Fruit fly (Drosophila melanogaster): Measurements from ENCODE around the gene CG33946.
A peak's percentile ranks its signal among the peaks of the same experiment; 100 is the strongest.

CG33946 gene

DNA sequence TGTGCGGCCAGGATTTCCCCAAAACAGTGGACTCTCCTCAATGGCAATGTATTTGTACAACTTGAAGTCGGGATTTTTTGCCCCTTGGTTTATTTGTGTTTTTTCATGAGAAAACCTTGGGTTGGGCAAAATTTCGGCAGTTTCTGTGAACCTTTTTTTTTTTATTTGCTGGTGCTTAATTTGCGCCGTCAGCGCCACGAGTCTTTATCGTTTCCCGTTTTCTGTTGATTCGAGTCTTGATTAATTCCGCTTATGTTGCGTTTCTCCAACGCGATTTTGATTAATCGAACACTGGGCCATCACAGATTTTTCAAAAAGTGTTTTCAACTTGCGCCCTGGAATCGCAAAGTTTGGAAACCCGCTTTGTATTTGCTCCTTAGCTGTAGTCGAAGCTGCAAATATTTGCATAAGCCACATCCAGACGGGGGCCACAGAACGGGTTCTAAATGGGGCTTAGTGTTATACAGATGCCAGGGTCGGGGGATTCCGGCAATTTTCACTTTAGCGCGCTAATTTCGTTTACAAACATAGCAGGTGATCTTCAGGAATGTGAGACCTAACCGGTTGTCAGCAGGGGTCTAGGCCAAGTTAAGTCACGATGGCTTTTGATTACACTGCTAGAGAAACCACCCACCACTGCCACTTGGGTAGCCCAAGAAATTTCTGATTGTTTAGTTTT is 34.2 kb downstream of the CG33946 start:
- TF ChIP-seq psq (GFP tag; optimal IDR thresholded peaks at IDR 0.05), result no peak
- TF ChIP-seq Rel (GFP tag; optimal IDR thresholded peaks at IDR 0.05), result no peak
- TF ChIP-seq Rel (tag; optimal IDR thresholded peaks at IDR 0.05), result peak; percentile 74

DNA sequence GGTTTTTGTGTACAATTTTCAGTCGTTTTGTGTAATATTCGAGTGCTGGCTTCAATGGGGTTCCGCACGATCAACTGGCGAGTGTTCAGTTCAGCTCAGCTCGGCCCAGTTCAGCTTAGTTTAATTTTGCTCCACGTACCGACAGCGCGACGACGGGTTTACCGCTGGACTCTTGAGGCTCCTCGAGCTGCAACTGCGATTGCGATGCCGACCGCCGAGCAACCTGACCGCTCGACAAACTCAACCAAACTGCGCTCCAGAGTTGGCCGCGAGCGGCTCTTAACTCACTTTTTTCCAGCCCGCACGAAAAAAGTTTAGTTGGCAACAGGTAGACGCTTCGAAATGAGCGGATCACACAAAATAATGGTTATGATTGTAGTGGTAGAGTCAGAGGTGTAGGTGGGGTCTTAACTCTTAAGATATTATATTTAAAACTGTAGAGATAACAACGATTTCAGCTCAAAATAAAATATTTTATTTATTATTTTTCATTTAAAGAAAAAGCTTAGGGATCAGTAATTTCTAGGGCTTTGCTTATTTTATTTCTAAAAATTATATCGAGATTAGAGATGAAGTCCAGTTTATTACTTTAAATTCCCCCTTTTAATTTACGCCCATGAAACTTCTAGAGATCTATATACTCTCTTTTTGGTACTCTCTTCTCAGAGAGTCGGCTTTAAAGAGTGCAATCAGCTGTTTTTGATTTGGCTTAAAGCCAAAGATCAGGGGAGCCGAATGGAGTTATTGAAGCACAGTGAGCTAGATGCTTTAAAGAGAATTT is 36.2 kb downstream of the CG33946 start, which contains the start of gene Best2:
Gene Best2 (minus strand): TSS at position 258 of the 781 bp plus-strand sequence.
- peak; percentile 91 for TF ChIP-seq dmrt93B (GFP tag; optimal IDR thresholded peaks at IDR 0.05)
- peak; percentile 93 for TF ChIP-seq psq (GFP tag; optimal IDR thresholded peaks at IDR 0.05)
- TF ChIP-seq HLH106 (tag; optimal IDR thresholded peaks at IDR 0.05), result peak; percentile 97
- TF ChIP-seq woc (GFP tag; optimal IDR thresholded peaks at IDR 0.05), result peak; percentile 90
- peak; percentile 97 for TF ChIP-seq h (GFP tag; optimal IDR thresholded peaks at IDR 0.05)
- TF ChIP-seq OdsH (GFP tag; optimal IDR thresholded peaks at IDR 0.05), result peak; percentile 96
- TF ChIP-seq N (GFP tag; optimal IDR thresholded peaks at IDR 0.05), result no peak
- peak; percentile 95 for TF ChIP-seq ey (GFP tag; optimal IDR thresholded peaks at IDR 0.05)
- TF ChIP-seq Hnf4 (GFP tag; optimal IDR thresholded peaks at IDR 0.05), result peak; percentile 90
- TF ChIP-seq foxo (GFP tag; optimal IDR thresholded peaks at IDR 0.05), result peak in 1 of 2 experiments; percentile 96
- TF ChIP-seq GATAd (GFP tag; optimal IDR thresholded peaks at IDR 0.05), result peak; percentile 26
- TF ChIP-seq Mio (GFP tag; optimal IDR thresholded peaks at IDR 0.05), result peak; percentile 20
- no peak for TF ChIP-seq Hr83 (GFP tag; optimal IDR thresholded peaks at IDR 0.05; ENCODE audit: poor library complexity, severe bottlenecking)
- TF ChIP-seq usp (GFP tag; optimal IDR thresholded peaks at IDR 0.05), result no peak
- peak; percentile 77 for TF ChIP-seq dsf (GFP tag; optimal IDR thresholded peaks at IDR 0.05; ENCODE audit: borderline replicate concordance)
- TF ChIP-seq Vsx2 (GFP tag; optimal IDR thresholded peaks at IDR 0.05; ENCODE audit: partially characterized antibody), result no peak
- TF ChIP-seq lola (GFP tag; optimal IDR thresholded peaks at IDR 0.05), result no peak
- TF ChIP-seq jim (GFP tag; optimal IDR thresholded peaks at IDR 0.05), result no peak
- peak in 1 of 2 experiments; percentile 39 for TF ChIP-seq dl (GFP tag; optimal IDR thresholded peaks at IDR 0.05; ENCODE audit: insufficient read depth in 1 of 2, partially characterized antibody in 2 of 2)
- peak; percentile 84 for TF ChIP-seq sage (GFP tag; optimal IDR thresholded peaks at IDR 0.05)
- TF ChIP-seq br (GFP tag; optimal IDR thresholded peaks at IDR 0.05), result peak; percentile 97
- TF ChIP-seq Myc (optimal IDR thresholded peaks at IDR 0.05), result no peak
- peak; percentile 73 for TF ChIP-seq sv (GFP tag; optimal IDR thresholded peaks at IDR 0.05)
- peak; percentile 94 for TF ChIP-seq CG9705 (GFP tag; optimal IDR thresholded peaks at IDR 0.05)
- peak; percentile 7 for TF ChIP-seq Dif (GFP tag; optimal IDR thresholded peaks at IDR 0.05; ENCODE audit: partially characterized antibody)
- peak; percentile 91 for TF ChIP-seq Rel (GFP tag; optimal IDR thresholded peaks at IDR 0.05)
- TF ChIP-seq Rel (tag; optimal IDR thresholded peaks at IDR 0.05), result peak; percentile 82
- peak; percentile 97 for TF ChIP-seq Sp1 (GFP tag; optimal IDR thresholded peaks at IDR 0.05)
- TF ChIP-seq tai (GFP tag; optimal IDR thresholded peaks at IDR 0.05), result peak; percentile 91
- peak; percentile 48 for TF ChIP-seq CG32264 (GFP tag; optimal IDR thresholded peaks at IDR 0.05)
- peak; percentile 91 for TF ChIP-seq brk (GFP tag; optimal IDR thresholded peaks at IDR 0.05)
- TF ChIP-seq rgr (GFP tag; optimal IDR thresholded peaks at IDR 0.05), result peak; percentile 95
- peak; percentile 5 for TF ChIP-seq CrebA (GFP tag; optimal IDR thresholded peaks at IDR 0.05; ENCODE audit: borderline replicate concordance)
- peak; percentile 97 for TF ChIP-seq fru (GFP tag; optimal IDR thresholded peaks at IDR 0.05)
- peak; percentile 85 for TF ChIP-seq Jra (GFP tag; optimal IDR thresholded peaks at IDR 0.05)

DNA sequence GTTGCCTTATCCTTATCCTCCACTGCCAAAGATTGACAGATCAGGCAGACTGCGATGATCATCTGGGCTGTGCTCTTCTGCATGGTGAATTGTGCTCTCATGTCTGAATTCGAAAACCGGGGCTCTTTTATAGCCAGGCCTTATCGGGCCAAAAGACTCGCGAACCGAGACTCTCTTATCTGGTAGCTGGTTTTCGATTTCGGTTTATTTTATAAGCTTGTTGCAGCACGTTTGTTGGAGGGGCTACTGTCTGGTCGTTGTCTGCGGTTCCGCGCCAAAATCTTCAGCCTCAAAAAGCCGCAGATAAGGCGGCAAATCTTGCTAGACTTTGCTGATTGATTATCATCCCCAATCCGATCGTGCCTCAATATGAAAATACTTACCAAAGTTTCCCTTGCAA is 38.3 kb downstream of the CG33946 start, which contains the start of gene CG10163:
Gene CG10163 (minus strand): TSS at position 101 of the 400 bp plus-strand sequence.
- no peak for TF ChIP-seq br (GFP tag; optimal IDR thresholded peaks at IDR 0.05)
- TF ChIP-seq sage (GFP tag; optimal IDR thresholded peaks at IDR 0.05), result no peak
- no peak for TF ChIP-seq Hnf4 (GFP tag; optimal IDR thresholded peaks at IDR 0.05)
- TF ChIP-seq sv (GFP tag; optimal IDR thresholded peaks at IDR 0.05), result no peak
- no peak for TF ChIP-seq Dif (GFP tag; optimal IDR thresholded peaks at IDR 0.05; ENCODE audit: partially characterized antibody)
- TF ChIP-seq h (GFP tag; optimal IDR thresholded peaks at IDR 0.05), result no peak
- no peak for TF ChIP-seq Mio (GFP tag; optimal IDR thresholded peaks at IDR 0.05)
- no peak for TF ChIP-seq Hr78 (GFP tag; optimal IDR thresholded peaks at IDR 0.05)
- no peak for TF ChIP-seq fru (GFP tag; optimal IDR thresholded peaks at IDR 0.05)
